Worm (Caenorhabditis elegans) whole organism, L4 larva: Measurements from ENCODE around the gene ugt-14.

ENCODE experiments used
- F10B5.3 ChIP-seq: sonication (generic microtip); optimal IDR thresholded peaks from 2 replicates; lab custom pipeline; 2016; ENCODE audit warnings: mild to moderate bottlenecking, missing genetic modification characterization, missing compliant biosample characterization
- F26F4.8 ChIP-seq: fragments of 200-800 bp; sonication (Bioruptor generic); conservative IDR thresholded peaks from 2 replicates; pipeline ENCODE4 v1.3.6; 2022; ENCODE audit warnings: missing genetic modification characterization, missing compliant biosample characterization
- F49E8.2 ChIP-seq: sonication (generic microtip); optimal IDR thresholded peaks from 2 replicates; lab custom pipeline; 2016; ENCODE audit warnings: missing compliant biosample characterization, mild to moderate bottlenecking, missing genetic modification characterization, borderline replicate concordance
- R02D3.7 ChIP-seq: fragments of 150-350 bp; sonication (generic microtip); optimal IDR thresholded peaks from 3 replicates; lab custom pipeline; 2014; ENCODE audit warnings: missing biosample characterization, missing genetic modification characterization
- Y105C5A.15 ChIP-seq: fragments of 200-800 bp; sonication (Bioruptor generic); IDR thresholded peaks from 2 replicates; pipeline ENCODE4 v1.3.6; 2022; ENCODE audit warnings: missing genetic modification characterization, missing compliant biosample characterization
- Y5F2A.4 ChIP-seq: fragments of 200-800 bp; sonication (Bioruptor generic); optimal IDR thresholded peaks from 2 replicates; lab custom pipeline; 2018; ENCODE audit warnings: mild to moderate bottlenecking, missing genetic modification characterization, missing compliant biosample characterization
- Y75B8A.6 ChIP-seq: fragments of 200-800 bp; sonication (Bioruptor generic); IDR thresholded peaks from 2 replicates; pipeline ENCODE4 v1.3.6; 2022; ENCODE audit warnings: missing genetic modification reagents, missing genetic modification characterization, missing compliant biosample characterization
- ZK337.2 ChIP-seq: fragments of 200-800 bp; sonication (Bioruptor generic); IDR thresholded peaks from 2 replicates; pipeline ENCODE4 v1.3.6; 2022; ENCODE audit warnings: missing genetic modification reagents, missing genetic modification characterization, missing compliant biosample characterization
- arid-1 ChIP-seq: fragments of 200-800 bp; sonication (Bioruptor generic); conservative IDR thresholded peaks from 2 replicates; pipeline ENCODE4 v1.3.6; 2022; ENCODE audit warnings: missing genetic modification reagents, missing genetic modification characterization, missing compliant biosample characterization
- attf-4 ChIP-seq: sonication (generic microtip); optimal IDR thresholded peaks from 3 replicates; lab custom pipeline; 2017; ENCODE audit warnings: missing biosample characterization, missing genetic modification characterization
- ceh-44 ChIP-seq: fragments of 200-800 bp; sonication (Bioruptor generic); IDR thresholded peaks from 2 replicates; pipeline ENCODE4 v1.3.6; 2022; ENCODE audit warnings: missing genetic modification reagents, missing genetic modification characterization, missing compliant biosample characterization
- cey-2 ChIP-seq: sonication (generic microtip); optimal IDR thresholded peaks from 3 replicates; lab custom pipeline; 2017; ENCODE audit warnings: missing genetic modification characterization, mild to moderate bottlenecking, missing compliant biosample characterization, antibody characterized with exemption, borderline replicate concordance; ENCODE audit not compliant: insufficient read depth
- daf-16 ChIP-seq, 3 experiments: sonication (generic microtip); optimal IDR thresholded peaks; 2 replicates each; lab custom pipeline; 2016 to 2017; ENCODE audit warnings: missing genetic modification characterization in 3 of 3, missing genetic modification reagents in 3 of 3, mild to moderate bottlenecking in 2 of 3, missing compliant biosample characterization in 2 of 3, missing biosample characterization in 1 of 3, moderate library complexity in 1 of 3
- daf-8 ChIP-seq: fragments of 200-800 bp; sonication (Bioruptor generic); IDR thresholded peaks from 2 replicates; pipeline ENCODE4 v1.3.6; 2022; ENCODE audit warnings: missing genetic modification characterization, missing compliant biosample characterization
- dve-1 ChIP-seq: sonication (generic microtip); optimal IDR thresholded peaks from 2 replicates; lab custom pipeline; 2017; ENCODE audit warnings: antibody characterized with exemption, mild to moderate bottlenecking, missing genetic modification characterization, missing compliant biosample characterization; ENCODE audit not compliant: insufficient read depth
- fkh-10 ChIP-seq: fragments of 150-350 bp; optimal IDR thresholded peaks from 2 replicates; lab custom pipeline; 2014; ENCODE audit warnings: missing biosample characterization, missing genetic modification reagents, missing genetic modification characterization
- fos-1 ChIP-seq: fragments of 150-350 bp; optimal IDR thresholded peaks from 2 replicates; lab custom pipeline; 2014; ENCODE audit warnings: missing biosample characterization, missing genetic modification characterization
- gei-8 ChIP-seq: fragments of 200-800 bp; sonication (Bioruptor generic); optimal IDR thresholded peaks from 2 replicates; lab custom pipeline; 2018; ENCODE audit warnings: mild to moderate bottlenecking, missing genetic modification characterization, missing compliant biosample characterization
- hif-1 ChIP-seq, 2 experiments: sonication (generic microtip); optimal IDR thresholded peaks; 2 replicates each; lab custom pipeline; 2016 to 2017; ENCODE audit warnings: missing compliant biosample characterization in 2 of 2, missing genetic modification characterization in 2 of 2, missing genetic modification reagents in 2 of 2, missing genotype in 2 of 2, mild to moderate bottlenecking in 1 of 2
- hlh-11 ChIP-seq: fragments of 200-800 bp; sonication (Bioruptor generic); optimal IDR thresholded peaks from 2 replicates; lab custom pipeline; 2018; ENCODE audit warnings: mild to moderate bottlenecking, missing genetic modification characterization, missing compliant biosample characterization
- hlh-30 ChIP-seq: sonication (generic microtip); optimal IDR thresholded peaks from 2 replicates; lab custom pipeline; 2017; ENCODE audit warnings: antibody characterized with exemption, mild to moderate bottlenecking, missing genetic modification characterization, missing compliant biosample characterization; ENCODE audit not compliant: insufficient read depth
- lim-7 ChIP-seq: fragments of 200-800 bp; sonication (Bioruptor generic); IDR thresholded peaks from 2 replicates; pipeline ENCODE4 v1.3.6; 2022; ENCODE audit warnings: missing genetic modification characterization, missing compliant biosample characterization
- lin-1 ChIP-seq: fragments of 200-800 bp; sonication (Bioruptor generic); IDR thresholded peaks from 2 replicates; pipeline ENCODE4 v1.3.6; 2022; ENCODE audit warnings: missing genetic modification reagents, missing genetic modification characterization, missing compliant biosample characterization
- lin-13 ChIP-seq: fragments of 150-350 bp; optimal IDR thresholded peaks from 2 replicates; lab custom pipeline; 2014; ENCODE audit warnings: missing biosample characterization, missing genetic modification reagents, missing genetic modification characterization
- lin-39 ChIP-seq: fragments of 150-350 bp; optimal IDR thresholded peaks from 2 replicates; lab custom pipeline; 2014; ENCODE audit warnings: missing biosample characterization, missing genetic modification reagents, missing genetic modification characterization
- lir-3 ChIP-seq: sonication (generic microtip); optimal IDR thresholded peaks from 2 replicates; lab custom pipeline; 2016; ENCODE audit warnings: mild to moderate bottlenecking, missing genetic modification characterization, missing compliant biosample characterization
- lsy-2 ChIP-seq, 2 experiments: fragments of 150-350 bp in 1 of 2; sonication (generic microtip) in 1 of 2; optimal IDR thresholded peaks; 2 replicates each; lab custom pipeline; 2014 to 2017; ENCODE audit warnings: missing biosample characterization in 2 of 2, missing genetic modification characterization in 2 of 2
- madf-5 ChIP-seq, 2 experiments: fragments of 200-800 bp; sonication (Bioruptor generic); IDR thresholded peaks; 2 replicates each; pipeline ENCODE4 v1.3.6; 2022; ENCODE audit warnings: missing compliant biosample characterization in 2 of 2, missing genetic modification characterization in 2 of 2
- mdt-29 ChIP-seq: fragments of 200-800 bp; sonication (Bioruptor generic); IDR thresholded peaks from 2 replicates; pipeline ENCODE4 v1.3.6; 2022; ENCODE audit warnings: missing genetic modification reagents, missing genetic modification characterization, missing compliant biosample characterization
- mes-2 ChIP-seq: sonication (generic microtip); optimal IDR thresholded peaks from 2 replicates; lab custom pipeline; 2016; ENCODE audit warnings: missing genotype, mild to moderate bottlenecking, missing genetic modification characterization, missing compliant biosample characterization; ENCODE audit not compliant: poor library complexity, severe bottlenecking
- nhr-102 ChIP-seq: sonication (generic microtip); optimal IDR thresholded peaks from 2 replicates; lab custom pipeline; 2016; ENCODE audit warnings: mild to moderate bottlenecking, missing genetic modification characterization, moderate library complexity, missing compliant biosample characterization
- nhr-111 ChIP-seq: fragments of 200-800 bp; sonication (Bioruptor generic); optimal IDR thresholded peaks from 2 replicates; lab custom pipeline; 2018; ENCODE audit warnings: mild to moderate bottlenecking, missing genetic modification characterization, missing compliant biosample characterization
- nhr-28 ChIP-seq: fragments of 150-350 bp; optimal IDR thresholded peaks from 2 replicates; lab custom pipeline; 2014; ENCODE audit warnings: missing biosample characterization, missing genetic modification characterization
- nhr-42 ChIP-seq: fragments of 200-800 bp; sonication (Bioruptor generic); IDR thresholded peaks from 2 replicates; pipeline ENCODE4 v1.3.6; 2022; ENCODE audit warnings: missing genetic modification characterization, missing compliant biosample characterization
- nhr-77 ChIP-seq: fragments of 150-350 bp; optimal IDR thresholded peaks from 2 replicates; lab custom pipeline; 2014; ENCODE audit warnings: missing biosample characterization, missing genetic modification characterization
- pqm-1 ChIP-seq: sonication (generic microtip); optimal IDR thresholded peaks from 2 replicates; lab custom pipeline; 2017; ENCODE audit warnings: missing biosample characterization, missing genetic modification characterization
- rbr-2 ChIP-seq: sonication (generic microtip); optimal IDR thresholded peaks from 2 replicates; lab custom pipeline; 2016; ENCODE audit warnings: missing genotype, missing genetic modification characterization, missing compliant biosample characterization
- saeg-2 ChIP-seq: fragments of 200-800 bp; sonication (Bioruptor generic); IDR thresholded peaks from 2 replicates; pipeline ENCODE4 v1.3.6; 2022; ENCODE audit warnings: missing genetic modification reagents, missing genetic modification characterization, missing compliant biosample characterization
- spr-1 ChIP-seq: sonication (generic microtip); optimal IDR thresholded peaks from 2 replicates; lab custom pipeline; 2016; ENCODE audit warnings: mild to moderate bottlenecking, missing genetic modification characterization, missing compliant biosample characterization
- spr-3 ChIP-seq: fragments of 200-800 bp; sonication (Bioruptor generic); optimal IDR thresholded peaks from 2 replicates; lab custom pipeline; 2018; ENCODE audit warnings: mild to moderate bottlenecking, missing genetic modification characterization, missing compliant biosample characterization
- unc-62 ChIP-seq, 3 experiments: fragments of 150-350 bp in 1 of 3; sonication (generic microtip); optimal IDR thresholded peaks in 2 of 3; peaks in 1 of 3; 1 replicate in 1 of 3; 2 replicates in 2 of 3; lab custom pipeline; 2014 to 2017; ENCODE audit warnings: missing biosample characterization in 3 of 3, missing genetic modification characterization in 3 of 3, missing genetic modification reagents in 3 of 3, missing genotype in 1 of 3
- vab-7 ChIP-seq: fragments of 200-800 bp; sonication (Bioruptor generic); IDR thresholded peaks from 2 replicates; pipeline ENCODE4 v1.3.6; 2022; ENCODE audit warnings: missing genetic modification reagents, missing genetic modification characterization, missing compliant biosample characterization
- zag-1 ChIP-seq: fragments of 150-350 bp; optimal IDR thresholded peaks from 2 replicates; lab custom pipeline; 2014; ENCODE audit warnings: missing biosample characterization, missing genetic modification characterization
- zfp-2 ChIP-seq: sonication (generic microtip); optimal IDR thresholded peaks from 2 replicates; lab custom pipeline; 2016; ENCODE audit warnings: mild to moderate bottlenecking, missing genetic modification characterization, missing compliant biosample characterization
- zfp-3 ChIP-seq: fragments of 200-800 bp; sonication (Bioruptor generic); conservative IDR thresholded peaks from 2 replicates; pipeline ENCODE4 v1.3.6; 2022; ENCODE audit warnings: missing genetic modification reagents, missing genetic modification characterization, missing compliant biosample characterization
- ztf-11 ChIP-seq: fragments of 150-350 bp; optimal IDR thresholded peaks from 2 replicates; lab custom pipeline; 2014; ENCODE audit warnings: missing biosample characterization, missing genetic modification characterization
- ztf-7 ChIP-seq: fragments of 150-350 bp; optimal IDR thresholded peaks from 2 replicates; lab custom pipeline; 2014; ENCODE audit warnings: missing biosample characterization, missing genetic modification characterization

The ugt-14 gene

ce11 chrV:4884490-4884889 is 21.6 kb upstream of the ugt-14 start, which contains the start of gene T19H12.12:
Gene T19H12.12 (plus strand): TSS chrV:4884790.
- TF ChIP-seq cey-2 (tag; lab: Kevin White, UChicago) (no peak), nhr-42 (no peak), F26F4.8 (no peak), ceh-44 (GFP tag; lab: Robert Waterston, UW) (no peak), mes-2 (no peak), dve-1 (tag; lab: Kevin White, UChicago) (no peak), Y5F2A.4 (no peak), ztf-11 (no peak), attf-4 (tag; lab: Kevin White, UChicago) (no peak), lsy-2 (tag; optimal IDR thresholded peaks at IDR 0.05; lab: Kevin White, UChicago) (no peak), daf-8 (GFP tag; lab: Robert Waterston, UW) (no peak), Y105C5A.15 (GFP tag; lab: Robert Waterston, UW) (no peak), fos-1 (tag; lab: Kevin White, UChicago) (no peak), zag-1 (tag; lab: Kevin White, UChicago) (no peak), spr-1 (tag; lab: Kevin White, UChicago) (no peak), Y75B8A.6 (GFP tag; lab: Robert Waterston, UW) (no peak), R02D3.7 (tag; lab: Kevin White, UChicago) (no peak), F10B5.3 (tag; lab: Kevin White, UChicago) (no peak), fkh-10 (GFP tag; lab: Kevin White, UChicago) (no peak)

ce11 chrV:4885372-4885771 is 20.7 kb upstream of the ugt-14 start, which contains the start of gene T19H12.3:
Gene T19H12.3 (plus strand): TSS chrV:4885672.
- TF ChIP-seq saeg-2 (no peak), rbr-2 (tag; lab: Kevin White, UChicago) (no peak), lin-1 (GFP tag; lab: Robert Waterston, UW) (no peak), gei-8 (no peak), nhr-111 (no peak), arid-1 (GFP tag; lab: Robert Waterston, UW) (no peak), vab-7 (no peak), lir-3 (no peak), Y105C5A.15 (GFP tag; lab: Robert Waterston, UW) (no peak), madf-5 (GFP tag; IDR thresholded peaks at IDR 0.05; lab: Robert Waterston, UW) (no peak), lin-13 (GFP tag; lab: Kevin White, UChicago) (no peak), unc-62 (GFP tag; optimal IDR thresholded peaks at IDR 0.05 in 1 of 2; lab: Kevin White, UChicago) (no peak), unc-62 (tag; optimal IDR thresholded peaks at IDR 0.05; lab: Kevin White, UChicago) (no peak), nhr-77 (tag; lab: Kevin White, UChicago) (no peak), nhr-28 (tag; lab: Kevin White, UChicago) (no peak), ZK337.2 (GFP tag; lab: Robert Waterston, UW) (no peak), R02D3.7 (tag; lab: Kevin White, UChicago) (no peak), zfp-2 (tag; lab: Kevin White, UChicago) (no peak), spr-3 (no peak)

- TF ChIP-seq mdt-29 (no peak), vab-7 (no peak), hlh-30 (tag; lab: Kevin White, UChicago) (peak; percentile 18), F49E8.2 (tag; lab: Kevin White, UChicago) (no peak), lin-39 (no peak), zfp-3 (no peak), pqm-1 (tag; lab: Kevin White, UChicago) (peak; percentile 71), daf-16 (GFP tag; optimal IDR thresholded peaks at IDR 0.05; lab: Kevin White, UChicago) (no peak), daf-16 (tag; optimal IDR thresholded peaks at IDR 0.05; lab: Kevin White, UChicago) (peak; percentile 54), nhr-28 (tag; lab: Kevin White, UChicago) (peak; percentile 93), nhr-77 (tag; lab: Kevin White, UChicago) (peak; percentile 58), ztf-7 (tag; lab: Kevin White, UChicago) (peak; percentile 57), spr-3 (no peak), gei-8 (no peak), lim-7 (no peak), F10B5.3 (tag; lab: Kevin White, UChicago) (no peak), dve-1 (tag; lab: Kevin White, UChicago) (peak; percentile 35), hif-1 (tag; optimal IDR thresholded peaks at IDR 0.05; lab: Kevin White, UChicago) (no peak), hlh-11 (tag; lab: Kevin White, UChicago) (peak; percentile 37), nhr-102 (peak; percentile 28)
Measured at ce11 chrV:4889477-4889876, 16.6 kb upstream of the ugt-14 start, which contains the start of gene ugt-12. Gene ugt-12 (minus strand): TSS chrV:4889629.
